Fruit fly (Drosophila melanogaster): Measurements from ENCODE around the gene wat.

The wat gene

dm6 chr3R:29062717-29063206, 42.6 kb upstream of the wat start, which contains the start of the genes Cul5 and Bicra:
TSS of gene Cul5 (minus strand) at chr3R:29062975.
TSS of gene Bicra (plus strand) at chr3R:29063040.
- no peak for TF ChIP-seq Mio (GFP tag; optimal IDR thresholded peaks at IDR 0.05)
- no peak for TF ChIP-seq dl (GFP tag; optimal IDR thresholded peaks at IDR 0.05; ENCODE audit: insufficient read depth in 1 of 2, partially characterized antibody in 2 of 2)
- TF ChIP-seq OdsH (GFP tag; optimal IDR thresholded peaks at IDR 0.05) = no peak
- peak; percentile 20 for TF ChIP-seq CG32264 (GFP tag; optimal IDR thresholded peaks at IDR 0.05)
- TF ChIP-seq fru (GFP tag; optimal IDR thresholded peaks at IDR 0.05) = no peak
- no peak for TF ChIP-seq CrebA (GFP tag; optimal IDR thresholded peaks at IDR 0.05; ENCODE audit: borderline replicate concordance)
- no peak for TF ChIP-seq Dif (GFP tag; optimal IDR thresholded peaks at IDR 0.05; ENCODE audit: partially characterized antibody)
- no peak for TF ChIP-seq sv (GFP tag; optimal IDR thresholded peaks at IDR 0.05)
- no peak for TF ChIP-seq Jra (GFP tag; optimal IDR thresholded peaks at IDR 0.05)
- TF ChIP-seq h (GFP tag; optimal IDR thresholded peaks at IDR 0.05) = peak; percentile 44
- TF ChIP-seq br (GFP tag; optimal IDR thresholded peaks at IDR 0.05) = no peak
- no peak for TF ChIP-seq Hr78 (GFP tag; optimal IDR thresholded peaks at IDR 0.05)
- TF ChIP-seq N (GFP tag; optimal IDR thresholded peaks at IDR 0.05) = no peak
- peak; percentile 39 for TF ChIP-seq Hr83 (GFP tag; optimal IDR thresholded peaks at IDR 0.05; ENCODE audit: poor library complexity, severe bottlenecking)
- no peak for TF ChIP-seq tai (GFP tag; optimal IDR thresholded peaks at IDR 0.05)
- no peak for TF ChIP-seq HLH106 (tag; optimal IDR thresholded peaks at IDR 0.05)
- no peak for TF ChIP-seq CG9705 (GFP tag; optimal IDR thresholded peaks at IDR 0.05)
- TF ChIP-seq ey (GFP tag; optimal IDR thresholded peaks at IDR 0.05) = no peak
- TF ChIP-seq brk (GFP tag; optimal IDR thresholded peaks at IDR 0.05) = no peak
- no peak for TF ChIP-seq pan (optimal IDR thresholded peaks at IDR 0.05)
- TF ChIP-seq rgr (GFP tag; optimal IDR thresholded peaks at IDR 0.05) = peak; percentile 16
- TF ChIP-seq GATAd (GFP tag; optimal IDR thresholded peaks at IDR 0.05) = no peak
- TF ChIP-seq Hnf4 (GFP tag; optimal IDR thresholded peaks at IDR 0.05) = no peak
- no peak for TF ChIP-seq Dfd (GFP tag; optimal IDR thresholded peaks at IDR 0.05)
- no peak for TF ChIP-seq psq (GFP tag; optimal IDR thresholded peaks at IDR 0.05)
- TF ChIP-seq Vsx2 (GFP tag; optimal IDR thresholded peaks at IDR 0.05; ENCODE audit: partially characterized antibody) = peak; percentile 62
- no peak for TF ChIP-seq woc (GFP tag; optimal IDR thresholded peaks at IDR 0.05)
- TF ChIP-seq dmrt93B (GFP tag; optimal IDR thresholded peaks at IDR 0.05) = no peak
- no peak for TF ChIP-seq Abd-B (GFP tag; optimal IDR thresholded peaks at IDR 0.05)
- no peak for TF ChIP-seq sage (GFP tag; optimal IDR thresholded peaks at IDR 0.05)
- TF ChIP-seq Myc (optimal IDR thresholded peaks at IDR 0.05) = no peak
- no peak for TF ChIP-seq dsf (GFP tag; optimal IDR thresholded peaks at IDR 0.05; ENCODE audit: borderline replicate concordance)
- no peak for TF ChIP-seq Sp1 (GFP tag; optimal IDR thresholded peaks at IDR 0.05)
- TF ChIP-seq usp (GFP tag; optimal IDR thresholded peaks at IDR 0.05) = no peak
- no peak for TF ChIP-seq foxo (GFP tag; optimal IDR thresholded peaks at IDR 0.05)
- TF ChIP-seq lola (GFP tag; optimal IDR thresholded peaks at IDR 0.05) = no peak
- TF ChIP-seq Rel (GFP tag; optimal IDR thresholded peaks at IDR 0.05) = no peak
- peak; percentile 49 for TF ChIP-seq Rel (tag; optimal IDR thresholded peaks at IDR 0.05)
- no peak for TF ChIP-seq jim (GFP tag; optimal IDR thresholded peaks at IDR 0.05)

DNA sequence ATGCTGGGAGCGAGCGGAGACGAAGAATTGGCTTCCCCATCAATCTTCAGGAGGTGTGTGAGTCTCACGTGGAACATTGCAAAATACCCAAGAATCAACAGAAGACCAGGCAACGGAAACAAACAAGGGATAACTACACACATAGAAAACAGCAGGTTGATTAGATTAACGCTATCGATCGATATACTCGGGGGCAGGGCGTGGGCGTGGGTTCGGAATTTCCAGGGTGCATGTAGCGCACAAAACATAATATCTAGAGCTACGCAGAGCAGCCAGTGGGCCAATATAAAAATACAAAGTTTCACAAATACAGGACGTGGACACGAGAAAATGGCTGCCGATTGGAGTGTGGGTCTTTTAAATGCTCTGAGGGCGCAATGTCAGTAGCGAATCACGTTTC, 39.2 kb upstream of the wat start:
- TF ChIP-seq fru (GFP tag; optimal IDR thresholded peaks at IDR 0.05) (no peak), HLH106 (tag; optimal IDR thresholded peaks at IDR 0.05) (no peak), Dif (GFP tag; optimal IDR thresholded peaks at IDR 0.05; ENCODE audit: partially characterized antibody) (no peak), Vsx2 (GFP tag; optimal IDR thresholded peaks at IDR 0.05; ENCODE audit: partially characterized antibody) (no peak), tai (GFP tag; optimal IDR thresholded peaks at IDR 0.05) (no peak), br (GFP tag; optimal IDR thresholded peaks at IDR 0.05) (no peak), Hr78 (GFP tag; optimal IDR thresholded peaks at IDR 0.05) (no peak), ey (GFP tag; optimal IDR thresholded peaks at IDR 0.05) (no peak), psq (GFP tag; optimal IDR thresholded peaks at IDR 0.05) (no peak), GATAd (GFP tag; optimal IDR thresholded peaks at IDR 0.05) (no peak), dl (GFP tag; optimal IDR thresholded peaks at IDR 0.05; ENCODE audit: insufficient read depth in 1 of 2, partially characterized antibody in 2 of 2) (no peak), Mio (GFP tag; optimal IDR thresholded peaks at IDR 0.05) (no peak), CG9705 (GFP tag; optimal IDR thresholded peaks at IDR 0.05) (no peak), jim (GFP tag; optimal IDR thresholded peaks at IDR 0.05) (no peak), Hr83 (GFP tag; optimal IDR thresholded peaks at IDR 0.05; ENCODE audit: poor library complexity, severe bottlenecking) (no peak)

Measured in whole organism, wandering third instar larva.